Fruit fly (Drosophila melanogaster) whole organism, embryonic: ENCODE results near the gene Scgalpha.
A peak's percentile ranks its signal among the peaks of the same experiment; 100 is the strongest.

Experiments used
- Ada2b ChIP-seq: fragments of 200-800 bp; sonication (Bioruptor generic); IDR thresholded peaks from 2 replicates; pipeline ENCODE4 v1.3.6; 2022; ENCODE audit warnings: missing biosample characterization, missing genetic modification characterization
- CG11398 ChIP-seq: fragments of 200-800 bp; sonication (Bioruptor generic); optimal IDR thresholded peaks from 2 replicates; lab custom pipeline; 2016; ENCODE audit warnings: missing biosample characterization, missing genetic modification characterization
- CG12155 ChIP-seq: fragments of 200-800 bp; sonication (Bioruptor generic); optimal IDR thresholded peaks from 3 replicates; lab custom pipeline; 2016; ENCODE audit warnings: missing biosample characterization, missing genetic modification characterization
- CG13894 ChIP-seq: fragments of 200-800 bp; sonication (Bioruptor generic); optimal IDR thresholded peaks from 3 replicates; lab custom pipeline; 2018; ENCODE audit warnings: missing biosample characterization, mild to moderate bottlenecking, missing genetic modification characterization, moderate library complexity
- CG15601 ChIP-seq: fragments of 200-800 bp; sonication (Bioruptor generic); optimal IDR thresholded peaks from 3 replicates; lab custom pipeline; 2019; ENCODE audit warnings: missing biosample characterization, mild to moderate bottlenecking, missing genetic modification characterization, moderate library complexity
- CG18262 ChIP-seq: fragments of 200-800 bp; optimal IDR thresholded peaks from 3 replicates; lab custom pipeline; 2019; ENCODE audit warnings: missing biosample characterization, mild to moderate bottlenecking, missing genetic modification characterization, moderate library complexity
- CG18619 ChIP-seq: fragments of 200-800 bp; sonication (Bioruptor generic); optimal IDR thresholded peaks from 3 replicates; lab custom pipeline; 2017; ENCODE audit warnings: missing biosample characterization, mild to moderate bottlenecking, missing genetic modification characterization
- CG2120 ChIP-seq: fragments of 200-800 bp; sonication (Bioruptor generic); optimal IDR thresholded peaks from 3 replicates; lab custom pipeline; 2016; ENCODE audit warnings: missing biosample characterization, missing genetic modification characterization
- CG2678 ChIP-seq: fragments of 200-800 bp; sonication (Bioruptor generic); optimal IDR thresholded peaks from 3 replicates; lab custom pipeline; 2019; ENCODE audit warnings: missing biosample characterization, mild to moderate bottlenecking, missing genetic modification characterization, moderate library complexity
- CG30020 ChIP-seq: fragments of 200-800 bp; optimal IDR thresholded peaks from 2 replicates; lab custom pipeline; 2019; ENCODE audit warnings: missing biosample characterization, mild to moderate bottlenecking, missing genetic modification characterization, moderate library complexity
- CG31441 ChIP-seq: fragments of 200-800 bp; sonication (Bioruptor generic); IDR thresholded peaks from 2 replicates; pipeline ENCODE4 v1.3.6; 2022; ENCODE audit warnings: missing biosample characterization, missing genetic modification characterization
- CG32767 ChIP-seq: fragments of 200-800 bp; sonication (Bioruptor generic); IDR thresholded peaks from 2 replicates; pipeline ENCODE4 v1.3.6; 2022; ENCODE audit warnings: missing biosample characterization, missing genetic modification characterization
- CG3281 ChIP-seq: fragments of 200-800 bp; sonication (Bioruptor generic); optimal IDR thresholded peaks from 3 replicates; lab custom pipeline; 2017; ENCODE audit warnings: missing biosample characterization, mild to moderate bottlenecking, missing genetic modification characterization
- CG34422 ChIP-seq: fragments of 200-800 bp; sonication (Bioruptor generic); IDR thresholded peaks from 3 replicates; pipeline ENCODE4 v1.3.6; 2022; ENCODE audit warnings: missing biosample characterization, missing genetic modification characterization
- CG3726 ChIP-seq: fragments of 200-800 bp; sonication (Bioruptor generic); IDR thresholded peaks from 3 replicates; pipeline ENCODE4, ENCODE4 v1.3.6; 2022; ENCODE audit warnings: missing biosample characterization, missing genetic modification characterization
- CG4617 ChIP-seq: fragments of 200-800 bp; sonication (Bioruptor generic); optimal IDR thresholded peaks from 3 replicates; lab custom pipeline; 2016; ENCODE audit warnings: missing biosample characterization, missing genetic modification characterization, borderline replicate concordance
- CG4854 ChIP-seq: fragments of 200-800 bp; sonication (Bioruptor generic); optimal IDR thresholded peaks from 2 replicates; lab custom pipeline; 2016; ENCODE audit warnings: missing biosample characterization, missing genetic modification characterization, inconsistent platforms
- CG6791 ChIP-seq: fragments of 200-800 bp; sonication (Bioruptor generic); IDR thresholded peaks from 3 replicates; pipeline ENCODE4 v1.3.6; 2022; ENCODE audit warnings: missing biosample characterization, missing genetic modification characterization; ENCODE audit not compliant: partially characterized antibody
- CG9797 ChIP-seq: fragments of 200-800 bp; sonication (Bioruptor generic); optimal IDR thresholded peaks from 3 replicates; lab custom pipeline; 2018; ENCODE audit warnings: missing biosample characterization, mild to moderate bottlenecking, missing genetic modification characterization
- D19A ChIP-seq: fragments of 200-800 bp; optimal IDR thresholded peaks from 3 replicates; lab custom pipeline; 2019; ENCODE audit warnings: missing biosample characterization, mild to moderate bottlenecking, missing genetic modification characterization, moderate library complexity
- Dp ChIP-seq: fragments of 200-800 bp; sonication (Bioruptor generic); optimal IDR thresholded peaks from 2 replicates; lab custom pipeline; 2018; ENCODE audit warnings: missing biosample characterization, mild to moderate bottlenecking, missing genetic modification characterization, moderate library complexity
- E2f1 ChIP-seq: fragments of 200-800 bp; sonication (Bioruptor generic); IDR thresholded peaks from 2 replicates; pipeline ENCODE4 v1.3.6; 2022; ENCODE audit warnings: missing biosample characterization, missing genetic modification characterization
- Gsc ChIP-seq: fragments of 200-800 bp; sonication (Bioruptor generic); IDR thresholded peaks from 2 replicates; pipeline ENCODE4 v1.3.6; 2022; ENCODE audit warnings: missing biosample characterization, missing genetic modification characterization
- Hand ChIP-seq: fragments of 200-800 bp; sonication (Bioruptor generic); optimal IDR thresholded peaks from 2 replicates; lab custom pipeline; 2017; ENCODE audit warnings: mild to moderate bottlenecking, missing biosample characterization, missing genetic modification reagents, missing genetic modification characterization
- HmgD ChIP-seq: fragments of 200-800 bp; sonication (Bioruptor generic); optimal IDR thresholded peaks from 3 replicates; lab custom pipeline; 2016; ENCODE audit warnings: missing biosample characterization, missing genetic modification characterization
- Jarid2 ChIP-seq: fragments of 200-800 bp; sonication (Bioruptor generic); optimal IDR thresholded peaks from 3 replicates; lab custom pipeline; 2017; ENCODE audit warnings: mild to moderate bottlenecking, missing biosample characterization, missing genetic modification reagents, missing genetic modification characterization
- Mes4 ChIP-seq: fragments of 200-800 bp; sonication (Bioruptor generic); optimal IDR thresholded peaks from 2 replicates; lab custom pipeline; 2016; ENCODE audit warnings: missing biosample characterization, missing genetic modification characterization
- NC2β ChIP-seq: fragments of 200-800 bp; sonication (Bioruptor generic); optimal IDR thresholded peaks from 2 replicates; lab custom pipeline; 2016; ENCODE audit warnings: missing biosample characterization, missing genetic modification characterization
- NfI ChIP-seq: fragments of 200-800 bp; sonication (Bioruptor generic); optimal IDR thresholded peaks from 3 replicates; lab custom pipeline; 2018; ENCODE audit warnings: missing biosample characterization, mild to moderate bottlenecking, missing genetic modification characterization, moderate library complexity
- Rx ChIP-seq: fragments of 200-800 bp; sonication (Bioruptor generic); IDR thresholded peaks from 2 replicates; pipeline ENCODE4 v1.3.6; 2022; ENCODE audit warnings: missing biosample characterization, missing genetic modification characterization
- Usf ChIP-seq: fragments of 200-800 bp; sonication (Bioruptor generic); optimal IDR thresholded peaks from 2 replicates; lab custom pipeline; 2017; ENCODE audit warnings: missing genotype, missing biosample characterization, missing genetic modification characterization
- bsh ChIP-seq, 2 experiments: fragments of 200-800 bp; sonication (Bioruptor generic); optimal IDR thresholded peaks; 2 replicates each; lab custom pipeline; 2017 to 2018; ENCODE audit warnings: mild to moderate bottlenecking in 2 of 2, missing biosample characterization in 2 of 2, missing genetic modification characterization in 2 of 2, moderate library complexity in 1 of 2
- croc ChIP-seq: fragments of 200-800 bp; sonication (Bioruptor generic); conservative IDR thresholded peaks from 3 replicates; pipeline ENCODE4 v1.3.6; 2022; ENCODE audit warnings: missing biosample characterization, missing genetic modification characterization
- gce ChIP-seq: fragments of 200-800 bp; sonication (Bioruptor generic); IDR thresholded peaks from 3 replicates; pipeline ENCODE4 v1.3.6; 2022; ENCODE audit warnings: missing biosample characterization, missing genetic modification characterization
- grau ChIP-seq: fragments of 200-800 bp; optimal IDR thresholded peaks from 3 replicates; lab custom pipeline; 2019; ENCODE audit warnings: missing biosample characterization, mild to moderate bottlenecking, missing genetic modification characterization, moderate library complexity
- gsb ChIP-seq: fragments of 200-800 bp; sonication (Bioruptor generic); IDR thresholded peaks from 2 replicates; pipeline ENCODE4 v1.3.6; 2022; ENCODE audit warnings: missing biosample characterization, missing genetic modification characterization
- klu ChIP-seq: fragments of 200-800 bp; sonication (Bioruptor generic); IDR thresholded peaks from 2 replicates; pipeline ENCODE4 v1.3.6; 2022; ENCODE audit warnings: missing biosample characterization, missing genetic modification characterization
- kni ChIP-seq: fragments of 200-800 bp; sonication (Bioruptor generic); optimal IDR thresholded peaks from 3 replicates; lab custom pipeline; 2017; ENCODE audit warnings: mild to moderate bottlenecking, missing biosample characterization, missing genetic modification reagents, missing genetic modification characterization
- luna ChIP-seq: fragments of 200-800 bp; sonication (Bioruptor generic); optimal IDR thresholded peaks from 2 replicates; lab custom pipeline; 2016; ENCODE audit warnings: missing biosample characterization, missing genetic modification characterization
- nau ChIP-seq: fragments of 200-800 bp; sonication (Bioruptor generic); optimal IDR thresholded peaks from 3 replicates; lab custom pipeline; 2017; ENCODE audit warnings: missing biosample characterization, mild to moderate bottlenecking, missing genetic modification characterization, missing genetic modification reagents
- phol ChIP-seq: fragments of 200-800 bp; sonication (Bioruptor generic); optimal IDR thresholded peaks from 3 replicates; lab custom pipeline; 2018; ENCODE audit warnings: missing biosample characterization, mild to moderate bottlenecking, missing genetic modification characterization, moderate library complexity
- pzg ChIP-seq: fragments of 200-800 bp; sonication (Bioruptor generic); optimal IDR thresholded peaks from 3 replicates; lab custom pipeline; 2018; ENCODE audit warnings: missing biosample characterization, mild to moderate bottlenecking, missing genetic modification characterization, moderate library complexity
- ranshi ChIP-seq: fragments of 200-800 bp; sonication (Bioruptor generic); IDR thresholded peaks from 2 replicates; pipeline ENCODE4 v1.3.6; 2022; ENCODE audit warnings: missing biosample characterization, missing genetic modification characterization
- scrt ChIP-seq: fragments of 200-800 bp; sonication (Bioruptor generic); optimal IDR thresholded peaks from 2 replicates; lab custom pipeline; 2018; ENCODE audit warnings: missing biosample characterization, mild to moderate bottlenecking, missing genetic modification characterization, moderate library complexity
- sd ChIP-seq: fragments of 200-800 bp; sonication (Bioruptor generic); optimal IDR thresholded peaks from 3 replicates; lab custom pipeline; 2018; ENCODE audit warnings: missing biosample characterization, mild to moderate bottlenecking, missing genetic modification characterization, moderate library complexity
- sima ChIP-seq: fragments of 200-800 bp; sonication (Bioruptor generic); optimal IDR thresholded peaks from 2 replicates; lab custom pipeline; 2016; ENCODE audit warnings: missing biosample characterization, missing genetic modification characterization
- tgo ChIP-seq: fragments of 200-800 bp; sonication (Bioruptor generic); IDR thresholded peaks from 3 replicates; pipeline ENCODE4 v1.3.6; 2022; ENCODE audit warnings: missing biosample characterization, missing genetic modification characterization
- twi ChIP-seq: fragments of 200-800 bp; optimal IDR thresholded peaks from 2 replicates; lab custom pipeline; 2019; ENCODE audit warnings: missing biosample characterization, mild to moderate bottlenecking, missing genetic modification characterization, moderate library complexity
- unc-4 ChIP-seq: fragments of 200-800 bp; sonication (Bioruptor generic); IDR thresholded peaks from 2 replicates; pipeline ENCODE4 v1.3.6; 2022; ENCODE audit warnings: missing biosample characterization, missing genetic modification characterization; ENCODE audit not compliant: partially characterized antibody

Gene Scgalpha

DNA sequence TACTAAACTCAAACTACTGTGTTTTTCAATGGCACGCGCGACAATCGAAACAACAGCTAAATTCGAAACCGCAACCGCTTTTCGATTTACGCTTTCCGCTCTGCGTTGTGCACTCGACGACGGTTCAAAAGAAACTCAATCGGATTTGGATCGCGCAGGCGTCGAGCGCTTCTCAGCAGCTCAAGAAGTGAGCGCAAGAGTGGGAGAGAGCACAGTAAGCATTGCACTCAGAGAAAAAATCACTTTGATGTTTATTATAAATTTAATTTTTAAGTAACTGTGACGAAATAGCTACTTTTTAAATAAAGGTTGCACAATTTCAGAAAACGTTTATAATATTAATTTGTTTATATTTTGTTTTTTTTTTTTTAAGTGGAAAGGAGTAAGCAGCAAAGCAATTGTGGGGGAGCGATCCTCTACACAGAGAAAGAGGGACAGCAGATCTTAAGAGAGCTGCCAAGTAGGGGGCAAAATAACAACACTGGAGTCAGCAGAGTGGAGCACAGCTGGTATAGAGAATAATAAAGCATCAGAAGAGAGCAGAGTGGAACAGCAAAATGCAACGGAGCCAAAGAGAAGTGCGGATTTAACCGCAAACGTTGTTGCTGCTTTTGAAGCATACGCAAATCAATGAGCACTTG lies 25.5 kb upstream of the Scgalpha start (continued):
- peak; percentile 93 for TF ChIP-seq CG4617 (GFP tag; lab: Kevin White, UChicago)
- peak; percentile 95 for TF ChIP-seq CG18619
- TF ChIP-seq grau (tag; lab: Kevin White, UChicago) = peak; percentile 93
- peak; percentile 82 for TF ChIP-seq sima
- peak; percentile 84 for TF ChIP-seq CG11398 (GFP tag; lab: Kevin White, UChicago)
- no peak for TF ChIP-seq luna (GFP tag; lab: Kevin White, UChicago)
- peak; percentile 99 for TF ChIP-seq CG34422
- peak; percentile 98 for TF ChIP-seq CG15601 (tag; lab: Kevin White, UChicago)
- TF ChIP-seq HmgD = peak; percentile 2
- TF ChIP-seq kni = peak; percentile 93
- peak; percentile 99 for TF ChIP-seq CG32767
- TF ChIP-seq E2f1 (GFP tag; lab: Robert Waterston, UW) = peak; percentile 99
- peak; percentile 97 to 99 for TF ChIP-seq bsh (GFP tag; optimal IDR thresholded peaks at IDR 0.05; lab: Kevin White, UChicago)
- TF ChIP-seq unc-4 = no peak
- TF ChIP-seq nau (GFP tag; lab: Kevin White, UChicago) = peak; percentile 96
- TF ChIP-seq Rx (GFP tag; lab: Robert Waterston, UW) = peak; percentile 97
- TF ChIP-seq ranshi (GFP tag; lab: Robert Waterston, UW) = peak; percentile 98
- TF ChIP-seq Dp (GFP tag; lab: Kevin White, UChicago) = no peak
- peak; percentile 90 for TF ChIP-seq Hand (GFP tag; lab: Kevin White, UChicago)
- TF ChIP-seq tgo (GFP tag; lab: Robert Waterston, UW) = peak; percentile 99
- TF ChIP-seq D19A = peak; percentile 94
- no peak; the same call in 1 of the 2 replicates for TF ChIP-seq Gsc (GFP tag; lab: Robert Waterston, UW)
- peak; percentile 87 for TF ChIP-seq CG13894 (tag; lab: Kevin White, UChicago)
- peak; percentile 99 for TF ChIP-seq croc (GFP tag; lab: Robert Waterston, UW)
- TF ChIP-seq gsb (GFP tag; lab: Robert Waterston, UW) = peak; percentile 97
- peak; percentile 0 for TF ChIP-seq pzg
- TF ChIP-seq CG31441 = peak; percentile 99
- peak; percentile 98 for TF ChIP-seq CG3726 (GFP tag; lab: Robert Waterston, UW)
- peak; percentile 98 for TF ChIP-seq Ada2b (GFP tag; lab: Robert Waterston, UW)
- peak; percentile 94 for TF ChIP-seq NC2β (GFP tag; lab: Kevin White, UChicago)
- peak; percentile 94 for TF ChIP-seq Mes4 (GFP tag; lab: Kevin White, UChicago)
- peak; percentile 97 for TF ChIP-seq CG18262 (tag; lab: Kevin White, UChicago)
- peak; percentile 94 for TF ChIP-seq CG12155 (GFP tag; lab: Kevin White, UChicago)
- TF ChIP-seq NfI (GFP tag; lab: Kevin White, UChicago) = peak; percentile 94
- peak; percentile 87 for TF ChIP-seq sd (tag; lab: Kevin White, UChicago)
- TF ChIP-seq twi = peak; percentile 90
- TF ChIP-seq CG2120 (GFP tag; lab: Kevin White, UChicago) = peak; percentile 93
- peak; percentile 61 for TF ChIP-seq CG9797 (GFP tag; lab: Kevin White, UChicago)
- peak; percentile 90 for TF ChIP-seq CG4854
- peak; percentile 95 for TF ChIP-seq CG3281 (GFP tag; lab: Kevin White, UChicago)
- TF ChIP-seq klu = peak; percentile 96
- TF ChIP-seq CG2678 = peak; percentile 98
- TF ChIP-seq phol = peak; percentile 98
- TF ChIP-seq scrt (GFP tag; lab: Kevin White, UChicago) = peak; percentile 92
- TF ChIP-seq CG30020 (tag; lab: Kevin White, UChicago) = peak; percentile 67
- TF ChIP-seq CG6791 (GFP tag; lab: Robert Waterston, UW) = peak; percentile 68; the same call in 2 of the 3 replicates
- peak; percentile 88 for TF ChIP-seq Jarid2 (GFP tag; lab: Kevin White, UChicago)
- TF ChIP-seq Usf = peak; percentile 88
- TF ChIP-seq gce (GFP tag; lab: Robert Waterston, UW) = peak; percentile 99
